Worm (Caenorhabditis elegans): ENCODE measurements around the gene fbxb-61.

The fbxb-61 gene

ce11 chrV:19325436-19325835 lies 21.5 kb downstream of the fbxb-61 start:
- TF ChIP-seq madf-3 (GFP tag; IDR thresholded peaks at IDR 0.05) (no peak), Y79H2A.3 (GFP tag; conservative IDR thresholded peaks at IDR 0.05) (no peak), snpc-4 (GFP tag; optimal IDR thresholded peaks at IDR 0.05) (no peak), snpc-4 (tag; optimal IDR thresholded peaks at IDR 0.05) (no peak), Y53F4B.3 (GFP tag; IDR thresholded peaks at IDR 0.05) (no peak), hlh-26 (GFP tag; conservative IDR thresholded peaks at IDR 0.05) (no peak), mel-28 (tag; optimal IDR thresholded peaks at IDR 0.05; ENCODE audit: borderline replicate concordance) (no peak), efl-1 (GFP tag; optimal IDR thresholded peaks at IDR 0.05) (no peak), nfya-1 (tag; optimal IDR thresholded peaks at IDR 0.05; ENCODE audit: borderline replicate concordance, insufficient read depth) (no peak), F22D6.2 (tag; optimal IDR thresholded peaks at IDR 0.05) (no peak), bed-1 (GFP tag; IDR thresholded peaks at IDR 0.05) (no peak), B0019.2 (GFP tag; conservative IDR thresholded peaks at IDR 0.05) (no peak), B0035.1 (tag; optimal IDR thresholded peaks at IDR 0.05) (no peak)

DNA sequence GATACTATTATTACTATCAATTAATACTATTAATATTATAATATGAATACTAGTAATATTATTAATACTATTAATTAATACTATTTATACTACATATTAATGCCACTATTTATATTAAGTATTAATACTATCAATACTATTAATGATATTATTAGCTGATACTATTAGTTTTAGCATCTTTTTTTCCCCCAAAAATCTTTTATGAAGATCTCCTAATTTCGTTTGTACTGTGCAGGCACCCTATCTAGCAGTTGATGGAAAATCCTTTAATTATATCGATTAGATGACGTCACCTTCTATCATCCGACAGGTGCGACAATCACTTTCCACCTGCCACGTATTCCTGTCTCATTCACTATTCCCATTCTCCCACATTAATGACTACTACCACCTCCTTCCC lies 25.3 kb downstream of the fbxb-61 start, which contains the start of gene fbxb-65:
Gene fbxb-65 (plus strand): TSS at position 301 of the 400 bp plus-strand sequence.
- TF ChIP-seq cebp-1 (GFP tag; IDR thresholded peaks at IDR 0.05) (no peak), cebp-1 (tag; optimal IDR thresholded peaks at IDR 0.05) (no peak), hlh-26 (GFP tag; conservative IDR thresholded peaks at IDR 0.05) (no peak), F10E7.11 (tag; optimal IDR thresholded peaks at IDR 0.05) (no peak), F52B5.7 (tag; optimal IDR thresholded peaks at IDR 0.05) (no peak), sptf-2 (GFP tag; optimal IDR thresholded peaks at IDR 0.05) (no peak), ekl-4 (GFP tag; IDR thresholded peaks at IDR 0.05) (no peak), rec-8 (tag; optimal IDR thresholded peaks at IDR 0.05) (no peak), C17E4.6 (GFP tag; IDR thresholded peaks at IDR 0.05) (no peak), egl-18 (GFP tag; IDR thresholded peaks at IDR 0.05) (no peak)

- TF ChIP-seq ztf-6 (GFP tag; IDR thresholded peaks at IDR 0.05) (no peak), ztf-18 (tag; optimal IDR thresholded peaks at IDR 0.05) (no peak), ceh-79 (tag; optimal IDR thresholded peaks at IDR 0.05) (no peak), B0336.3 (GFP tag; IDR thresholded peaks at IDR 0.05) (no peak), zfh-2 (GFP tag; conservative IDR thresholded peaks at IDR 0.05) (no peak), ceh-58 (GFP tag; IDR thresholded peaks at IDR 0.05) (no peak), rec-8 (tag; optimal IDR thresholded peaks at IDR 0.05) (no peak), ztf-25 (GFP tag; IDR thresholded peaks at IDR 0.05) (no peak), let-607 (tag; optimal IDR thresholded peaks at IDR 0.05) (no peak), ceh-100 (GFP tag; IDR thresholded peaks at IDR 0.05) (no peak), ekl-4 (GFP tag; IDR thresholded peaks at IDR 0.05) (no peak), die-1 (tag; optimal IDR thresholded peaks at IDR 0.05) (no peak), F52B5.7 (tag; optimal IDR thresholded peaks at IDR 0.05) (no peak), ztf-3 (GFP tag; optimal IDR thresholded peaks at IDR 0.05) (no peak), lsl-1 (GFP tag; optimal IDR thresholded peaks at IDR 0.05) (no peak)
These were observed 33.4 kb downstream of the fbxb-61 start for ce11 chrV:19337333-19337732.

DNA sequence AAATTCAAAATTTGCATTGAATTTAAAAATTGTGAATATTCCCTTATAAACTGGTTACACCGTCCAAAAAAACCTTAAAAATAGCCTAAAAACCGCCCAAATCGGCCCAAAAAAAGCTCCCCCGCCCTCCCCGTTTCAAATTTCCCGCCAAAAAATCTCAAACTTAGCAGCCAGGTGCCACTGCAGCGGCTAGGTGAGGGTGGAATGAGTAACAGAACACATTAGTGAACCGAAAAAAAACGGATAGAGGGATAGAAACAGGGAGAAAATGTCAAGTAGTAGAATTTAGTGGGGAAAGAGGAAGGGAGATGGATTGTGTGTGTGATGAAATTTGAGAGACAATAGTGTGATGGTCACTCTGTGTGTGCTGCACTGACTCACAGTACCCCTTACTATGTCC lies 48.0 kb downstream of the fbxb-61 start:
- TF ChIP-seq cebp-1 (GFP tag; IDR thresholded peaks at IDR 0.05): no peak
- peak; percentile 6 for TF ChIP-seq cebp-1 (tag; optimal IDR thresholded peaks at IDR 0.05)
- TF ChIP-seq mcd-1 (GFP tag; IDR thresholded peaks at IDR 0.05): no peak

Data from whole organism, young adult.